Fruit fly (Drosophila melanogaster) whole organism, prepupa: ENCODE results near the gene sens.

Experiments
- Blimp-1 ChIP-seq: fragments of 200-800 bp; sonication (Bioruptor generic); optimal IDR thresholded peaks from 3 replicates; lab custom pipeline; 2017; ENCODE audit warnings: missing biosample characterization, missing genetic modification characterization, mild to moderate bottlenecking, moderate library complexity, missing genetic modification reagents
- CG10669 ChIP-seq: fragments of 200-800 bp; sonication (Bioruptor generic); optimal IDR thresholded peaks from 3 replicates; lab custom pipeline; 2018; ENCODE audit warnings: missing biosample characterization, mild to moderate bottlenecking, missing genetic modification characterization, moderate library complexity
- CG11762 ChIP-seq: fragments of 200-800 bp; sonication (Bioruptor generic); optimal IDR thresholded peaks from 3 replicates; lab custom pipeline; 2016; ENCODE audit warnings: missing biosample characterization, missing genetic modification characterization; ENCODE audit not compliant: insufficient read depth
- CG11902 ChIP-seq: fragments of 200-800 bp; sonication (Bioruptor generic); optimal IDR thresholded peaks from 3 replicates; lab custom pipeline; 2016; ENCODE audit warnings: missing biosample characterization, missing genetic modification characterization
- CG31627 ChIP-seq: fragments of 200-800 bp; sonication (Bioruptor generic); optimal IDR thresholded peaks from 3 replicates; lab custom pipeline; 2016; ENCODE audit warnings: missing biosample characterization, missing genetic modification characterization
- CG32006 ChIP-seq: fragments of 200-800 bp; sonication (Bioruptor generic); optimal IDR thresholded peaks from 3 replicates; lab custom pipeline; 2017; ENCODE audit warnings: missing biosample characterization, mild to moderate bottlenecking, missing genetic modification characterization
- CG34406 ChIP-seq: fragments of 200-800 bp; sonication (Bioruptor generic); optimal IDR thresholded peaks from 3 replicates; lab custom pipeline; 2016; ENCODE audit warnings: missing biosample characterization, missing genetic modification characterization
- CG3919 ChIP-seq: fragments of 200-800 bp; sonication (Bioruptor generic); optimal IDR thresholded peaks from 3 replicates; lab custom pipeline; 2016; ENCODE audit warnings: missing biosample characterization, missing genetic modification characterization
- CG6163 ChIP-seq: fragments of 200-800 bp; sonication (Bioruptor generic); IDR thresholded peaks from 3 replicates; pipeline ENCODE4 v1.3.6; 2022; ENCODE audit warnings: missing biosample characterization, missing genetic modification characterization
- CG6808 ChIP-seq: fragments of 200-800 bp; sonication (Bioruptor generic); optimal IDR thresholded peaks from 3 replicates; lab custom pipeline; 2017; ENCODE audit warnings: missing biosample characterization, missing genetic modification characterization, mild to moderate bottlenecking, moderate library complexity, missing genetic modification reagents
- CG6854 ChIP-seq: fragments of 200-800 bp; sonication (Bioruptor generic); optimal IDR thresholded peaks from 2 replicates; lab custom pipeline; 2017; ENCODE audit warnings: missing biosample characterization, mild to moderate bottlenecking, missing genetic modification characterization
- CG7368 ChIP-seq: fragments of 200-800 bp; sonication (Bioruptor generic); optimal IDR thresholded peaks from 3 replicates; lab custom pipeline; 2016; ENCODE audit warnings: missing biosample characterization, missing genetic modification characterization
- CG8319 ChIP-seq: fragments of 200-800 bp; sonication (Bioruptor generic); optimal IDR thresholded peaks from 3 replicates; lab custom pipeline; 2016; ENCODE audit warnings: missing biosample characterization, missing genetic modification characterization
- CG9139 ChIP-seq: fragments of 200-800 bp; sonication (Bioruptor generic); optimal IDR thresholded peaks from 3 replicates; lab custom pipeline; 2017; ENCODE audit warnings: missing biosample characterization, mild to moderate bottlenecking, missing genetic modification characterization
- Eip75B ChIP-seq: fragments of 200-800 bp; sonication (Bioruptor generic); optimal IDR thresholded peaks from 3 replicates; lab custom pipeline; 2016; ENCODE audit warnings: missing biosample characterization, missing genetic modification characterization
- Eip78C ChIP-seq: fragments of 200-800 bp; sonication (Bioruptor generic); peaks from one replicate; lab custom pipeline; 2016; ENCODE audit warnings: missing biosample characterization, missing genetic modification characterization
- Eip93F ChIP-seq: fragments of 200-800 bp; sonication (Bioruptor generic); optimal IDR thresholded peaks from 2 replicates; lab custom pipeline; 2016; ENCODE audit warnings: missing biosample characterization, mild to moderate bottlenecking, missing genetic modification characterization
- Ets21C ChIP-seq: fragments of 200-800 bp; sonication (Bioruptor generic); optimal IDR thresholded peaks from 3 replicates; lab custom pipeline; 2016; ENCODE audit warnings: missing biosample characterization, missing genetic modification characterization
- Hr4 ChIP-seq: fragments of 200-800 bp; sonication (Bioruptor generic); optimal IDR thresholded peaks from 3 replicates; lab custom pipeline; 2016; ENCODE audit warnings: missing biosample characterization, missing genetic modification characterization
- Lpt ChIP-seq: fragments of 200-800 bp; sonication (Bioruptor generic); optimal IDR thresholded peaks from 3 replicates; lab custom pipeline; 2016; ENCODE audit warnings: missing biosample characterization, missing genetic modification characterization
- Met ChIP-seq: fragments of 200-800 bp; sonication (Bioruptor generic); optimal IDR thresholded peaks from 3 replicates; lab custom pipeline; 2016; ENCODE audit warnings: missing biosample characterization, missing genetic modification characterization
- OdsH ChIP-seq: fragments of 200-800 bp; sonication (Bioruptor generic); optimal IDR thresholded peaks from 3 replicates; lab custom pipeline; 2016; ENCODE audit warnings: missing biosample characterization, missing genetic modification characterization
- Smox ChIP-seq: fragments of 200-800 bp; sonication (Bioruptor generic); optimal IDR thresholded peaks from 3 replicates; lab custom pipeline; 2016; ENCODE audit warnings: missing biosample characterization, missing genetic modification characterization
- Sox15 ChIP-seq: fragments of 200-800 bp; sonication (Bioruptor generic); optimal IDR thresholded peaks from 3 replicates; lab custom pipeline; 2016; ENCODE audit warnings: missing biosample characterization, missing genetic modification characterization
- cyc ChIP-seq: fragments of 200-800 bp; sonication (Bioruptor generic); optimal IDR thresholded peaks from 3 replicates; lab custom pipeline; 2016; ENCODE audit warnings: missing biosample characterization, missing genetic modification characterization
- dsx ChIP-seq: fragments of 200-800 bp; optimal IDR thresholded peaks from 3 replicates; lab custom pipeline; 2019; ENCODE audit warnings: missing biosample characterization, mild to moderate bottlenecking, missing genetic modification characterization, moderate library complexity; ENCODE audit not compliant: poor library complexity, severe bottlenecking
- eg ChIP-seq: fragments of 200-800 bp; sonication (Bioruptor generic); IDR thresholded peaks from 3 replicates; pipeline ENCODE4 v1.3.6; 2022; ENCODE audit warnings: missing biosample characterization, missing genetic modification characterization
- fd59A ChIP-seq: fragments of 200-800 bp; sonication (Bioruptor generic); optimal IDR thresholded peaks from 2 replicates; lab custom pipeline; 2017; ENCODE audit warnings: missing biosample characterization, mild to moderate bottlenecking, missing genetic modification characterization, missing genetic modification reagents
- lz ChIP-seq: fragments of 200-800 bp; sonication (Bioruptor generic); optimal IDR thresholded peaks from 3 replicates; lab custom pipeline; 2016; ENCODE audit warnings: missing biosample characterization, missing genetic modification characterization
- net ChIP-seq: fragments of 200-800 bp; sonication (Bioruptor generic); optimal IDR thresholded peaks from 3 replicates; lab custom pipeline; 2016; ENCODE audit warnings: missing biosample characterization, missing genetic modification characterization
- salr ChIP-seq, 2 experiments: fragments of 200-800 bp; sonication (Bioruptor generic); optimal IDR thresholded peaks; 3 replicates each; lab custom pipeline; 2016 to 2018; ENCODE audit warnings: missing biosample characterization in 2 of 2, missing genetic modification characterization in 2 of 2, mild to moderate bottlenecking in 1 of 2
- spab ChIP-seq: fragments of 200-800 bp; sonication (Bioruptor generic); optimal IDR thresholded peaks from 2 replicates; lab custom pipeline; 2017; ENCODE audit warnings: missing biosample characterization, mild to moderate bottlenecking, missing genetic modification characterization, missing genetic modification reagents
- svp ChIP-seq: fragments of 200-800 bp; sonication (Bioruptor generic); peaks from one replicate; lab custom pipeline; 2016; ENCODE audit warnings: missing biosample characterization, missing genetic modification characterization
- vri ChIP-seq: fragments of 200-800 bp; sonication (Bioruptor generic); optimal IDR thresholded peaks from 3 replicates; lab custom pipeline; 2016; ENCODE audit warnings: missing biosample characterization, mild to moderate bottlenecking, missing genetic modification characterization

sens gene

DNA sequence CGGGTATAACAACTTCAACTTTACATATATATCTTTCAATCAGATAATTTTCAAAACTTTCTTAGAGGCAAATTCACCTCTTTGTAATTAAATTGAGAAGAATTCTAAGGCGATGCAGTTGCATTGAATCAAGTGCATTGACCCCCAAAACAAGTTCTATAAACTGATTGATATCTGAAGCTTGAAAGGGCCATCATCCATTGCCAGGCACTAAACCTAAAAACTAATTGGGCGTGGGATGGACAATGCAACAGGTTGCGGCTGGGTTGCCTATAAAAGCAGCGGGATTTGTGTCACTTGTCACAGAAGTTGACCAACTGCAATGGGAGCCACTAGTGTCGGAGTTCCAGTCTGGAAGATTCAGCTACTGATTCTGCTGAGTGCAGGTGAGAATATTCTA, 16.4 kb downstream of the sens start, which contains the start of gene CG14110:
TSS of gene CG14110 (plus strand) at position 301 of the 400 bp plus-strand sequence.
- TF ChIP-seq CG9139 (GFP tag; lab: Kevin White, UChicago) (no peak), CG3919 (GFP tag; lab: Kevin White, UChicago) (no peak), CG7368 (GFP tag; lab: Kevin White, UChicago) (no peak), CG34406 (GFP tag; lab: Kevin White, UChicago) (no peak), Sox15 (GFP tag; lab: Kevin White, UChicago) (no peak), net (no peak), CG32006 (GFP tag; lab: Kevin White, UChicago) (no peak), CG31627 (GFP tag; lab: Kevin White, UChicago) (no peak), salr (GFP tag; optimal IDR thresholded peaks at IDR 0.05; lab: Kevin White, UChicago) (no peak), CG6854 (GFP tag; lab: Kevin White, UChicago) (no peak), fd59A (GFP tag; lab: Kevin White, UChicago) (no peak), Hr4 (GFP tag; lab: Kevin White, UChicago) (no peak), CG10669 (no peak), Met (no peak), CG11902 (GFP tag; lab: Kevin White, UChicago) (no peak), Eip75B (GFP tag; lab: Kevin White, UChicago) (no peak), Smox (GFP tag; lab: Kevin White, UChicago) (no peak), cyc (GFP tag; lab: Kevin White, UChicago) (no peak), Blimp-1 (GFP tag; lab: Kevin White, UChicago) (no peak)

DNA sequence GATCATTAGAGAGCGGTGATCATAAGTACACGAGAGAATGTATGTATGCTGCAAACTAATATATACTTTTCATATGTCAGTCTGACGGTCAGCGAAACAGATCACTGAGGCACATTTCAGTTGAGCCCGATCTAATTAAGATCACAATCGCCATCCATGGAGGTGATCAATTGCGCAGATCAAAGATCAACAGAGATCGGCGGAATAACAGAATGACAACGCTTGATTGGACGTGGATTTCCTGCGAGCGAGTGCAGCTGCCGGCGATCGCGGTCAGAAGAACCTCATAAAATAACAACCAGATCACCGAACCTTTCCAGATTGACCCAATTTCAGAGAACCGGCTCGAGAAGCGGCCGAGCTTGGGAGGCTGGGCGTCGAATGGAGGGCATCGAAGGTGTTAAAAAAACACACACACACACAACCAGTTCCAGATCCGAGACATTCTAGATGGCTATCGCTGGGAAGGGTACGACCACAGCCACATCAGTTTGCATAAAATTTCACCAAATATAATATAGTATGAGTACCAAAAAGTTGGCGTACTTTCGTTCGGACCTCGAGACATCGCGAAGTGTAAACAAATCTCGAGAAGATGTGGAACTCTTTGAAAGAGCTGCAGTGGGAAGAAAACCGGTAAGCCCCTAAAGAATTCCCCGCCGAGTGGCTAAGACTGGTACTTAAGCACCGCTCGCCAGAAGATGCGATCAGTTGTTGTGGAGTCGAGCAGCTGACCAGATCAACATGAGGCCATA, 18.7 kb downstream of the sens start, which contains the start of gene ImpL1:
TSS of gene ImpL1 (plus strand) at position 705 of the 755 bp plus-strand sequence.
- TF ChIP-seq CG10669 (no peak), Eip78C (peak; percentile 58), Lpt (no peak), eg (GFP tag; lab: Robert Waterston, UW) (no peak), svp (peak; percentile 92), Ets21C (no peak), Smox (GFP tag; lab: Kevin White, UChicago) (no peak), spab (no peak), CG7368 (GFP tag; lab: Kevin White, UChicago) (no peak), vri (GFP tag; lab: Kevin White, UChicago) (no peak), Eip93F (GFP tag; lab: Kevin White, UChicago) (no peak), dsx (no peak), Blimp-1 (GFP tag; lab: Kevin White, UChicago) (peak; percentile 65), CG34406 (GFP tag; lab: Kevin White, UChicago) (no peak), CG6854 (GFP tag; lab: Kevin White, UChicago) (peak; percentile 45), Eip75B (GFP tag; lab: Kevin White, UChicago) (peak; percentile 20), net (no peak)

DNA sequence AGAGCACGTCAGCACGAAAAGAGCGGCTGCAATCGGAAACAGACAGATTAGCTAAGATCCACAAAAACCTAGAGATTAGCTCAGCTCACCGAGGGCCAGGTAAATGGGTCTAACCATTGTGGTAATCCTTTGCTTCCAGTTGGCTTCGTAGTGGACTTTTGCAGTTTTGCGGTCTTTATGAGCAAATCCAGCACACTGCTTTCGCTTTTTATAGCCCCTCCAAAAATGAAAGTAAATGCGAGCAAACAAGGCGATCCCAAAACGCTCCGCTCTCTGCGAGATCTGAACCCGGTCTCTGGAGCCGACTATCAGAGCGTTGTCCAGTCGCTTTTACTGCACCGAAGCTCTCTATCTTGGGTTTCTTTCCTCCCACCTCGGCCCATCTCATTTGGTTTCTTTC, 19.8 kb downstream of the sens start, which contains the start of gene CG14107:
TSS of gene CG14107 (minus strand) at position 187 of the 400 bp plus-strand sequence.
- TF ChIP-seq svp = peak; percentile 60
- peak; percentile 35 for TF ChIP-seq CG6854 (GFP tag; lab: Kevin White, UChicago)
- TF ChIP-seq CG3919 (GFP tag; lab: Kevin White, UChicago) = no peak
- TF ChIP-seq Blimp-1 (GFP tag; lab: Kevin White, UChicago) = peak; percentile 89
- TF ChIP-seq lz (GFP tag; lab: Kevin White, UChicago) = no peak
- TF ChIP-seq CG32006 (GFP tag; lab: Kevin White, UChicago) = peak; percentile 11

DNA sequence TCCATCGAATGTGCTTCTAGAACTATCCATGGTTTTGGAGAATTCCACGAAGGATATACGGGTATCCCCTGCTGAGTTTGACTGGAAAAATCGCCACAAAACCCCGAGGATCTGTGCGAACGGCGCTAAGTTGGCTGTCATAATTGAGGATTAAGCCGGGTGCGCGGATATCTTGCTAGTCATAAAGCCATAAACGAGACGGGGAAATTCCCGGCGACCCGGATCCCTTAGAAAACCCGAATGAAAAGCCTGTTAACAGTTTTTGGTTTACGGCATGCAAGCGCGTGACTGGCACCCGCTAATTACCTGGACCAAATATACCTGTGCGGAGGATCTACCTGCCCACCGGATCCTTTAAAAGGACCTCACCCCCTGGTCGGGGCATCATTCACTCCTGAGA, 22.7 kb downstream of the sens start, which contains the start of gene SNCF:
TSS of gene SNCF (plus strand) at position 382 of the 400 bp plus-strand sequence.
- TF ChIP-seq CG8319 (GFP tag; lab: Kevin White, UChicago) (no peak), Lpt (no peak), OdsH (GFP tag; lab: Kevin White, UChicago) (no peak), CG6163 (no peak), CG11762 (GFP tag; lab: Kevin White, UChicago) (no peak), Ets21C (no peak), eg (GFP tag; lab: Robert Waterston, UW) (no peak), CG6808 (GFP tag; lab: Kevin White, UChicago) (no peak), fd59A (GFP tag; lab: Kevin White, UChicago) (no peak), Sox15 (GFP tag; lab: Kevin White, UChicago) (no peak), net (no peak)
